Fruit fly (Drosophila melanogaster) whole organism, embryonic: ENCODE measurements around the gene REG.

ENCODE experiments used
- Atf-2 ChIP-seq: fragments of 200-800 bp; sonication (Bioruptor generic); optimal IDR thresholded peaks from 2 replicates; lab custom pipeline; 2016; ENCODE audit warnings: missing biosample characterization, missing genetic modification characterization
- CG10267 ChIP-seq: fragments of 200-800 bp; sonication (Bioruptor generic); optimal IDR thresholded peaks from 2 replicates; lab custom pipeline; 2018; ENCODE audit warnings: missing biosample characterization, mild to moderate bottlenecking, missing genetic modification characterization, moderate library complexity
- CG10462 ChIP-seq: fragments of 200-800 bp; sonication (Bioruptor generic); optimal IDR thresholded peaks from 2 replicates; lab custom pipeline; 2016; ENCODE audit warnings: missing biosample characterization, missing genetic modification characterization
- CG12155 ChIP-seq: fragments of 200-800 bp; sonication (Bioruptor generic); optimal IDR thresholded peaks from 3 replicates; lab custom pipeline; 2016; ENCODE audit warnings: missing biosample characterization, missing genetic modification characterization
- CG12236 ChIP-seq: fragments of 200-800 bp; sonication (Bioruptor generic); optimal IDR thresholded peaks from 2 replicates; lab custom pipeline; 2016; ENCODE audit warnings: missing biosample characterization, missing genetic modification characterization
- CG15073 ChIP-seq: fragments of 200-800 bp; sonication (Bioruptor generic); optimal IDR thresholded peaks from 2 replicates; lab custom pipeline; 2016; ENCODE audit warnings: missing biosample characterization, missing genetic modification characterization
- CG1602 ChIP-seq: fragments of 200-800 bp; sonication (Bioruptor generic); optimal IDR thresholded peaks from 3 replicates; lab custom pipeline; 2016; ENCODE audit warnings: missing biosample characterization, missing genetic modification characterization
- CG1792 ChIP-seq: fragments of 200-800 bp; sonication (Bioruptor generic); optimal IDR thresholded peaks from 2 replicates; lab custom pipeline; 2016; ENCODE audit warnings: missing biosample characterization, missing genetic modification characterization
- CG18619 ChIP-seq: fragments of 200-800 bp; sonication (Bioruptor generic); optimal IDR thresholded peaks from 3 replicates; lab custom pipeline; 2017; ENCODE audit warnings: missing biosample characterization, mild to moderate bottlenecking, missing genetic modification characterization
- CG2120 ChIP-seq: fragments of 200-800 bp; sonication (Bioruptor generic); optimal IDR thresholded peaks from 3 replicates; lab custom pipeline; 2016; ENCODE audit warnings: missing biosample characterization, missing genetic modification characterization
- CG2875 ChIP-seq: fragments of 200-800 bp; sonication (Bioruptor generic); optimal IDR thresholded peaks from 2 replicates; lab custom pipeline; 2017; ENCODE audit warnings: missing biosample characterization, mild to moderate bottlenecking, missing genetic modification characterization, missing genetic modification reagents
- CG3065 ChIP-seq: fragments of 200-800 bp; sonication (Bioruptor generic); optimal IDR thresholded peaks from 2 replicates; lab custom pipeline; 2016; ENCODE audit warnings: missing biosample characterization, missing genetic modification characterization
- CG3407 ChIP-seq: fragments of 200-800 bp; sonication (Bioruptor generic); optimal IDR thresholded peaks from 2 replicates; lab custom pipeline; 2018; ENCODE audit warnings: missing biosample characterization, mild to moderate bottlenecking, missing genetic modification characterization
- CG34224 ChIP-seq: fragments of 200-800 bp; sonication (Bioruptor generic); IDR thresholded peaks from 3 replicates; pipeline ENCODE4 v1.3.6; 2022; ENCODE audit warnings: missing biosample characterization, missing genetic modification characterization; ENCODE audit not compliant: partially characterized antibody
- CG4328 ChIP-seq: fragments of 200-800 bp; sonication (Bioruptor generic); optimal IDR thresholded peaks from 3 replicates; lab custom pipeline; 2017; ENCODE audit warnings: missing biosample characterization, missing genetic modification reagents, missing genetic modification characterization
- CG5953 ChIP-seq: fragments of 200-800 bp; sonication (Bioruptor generic); IDR thresholded peaks from 2 replicates; pipeline ENCODE4 v1.3.6; 2022; ENCODE audit warnings: missing biosample characterization, missing genetic modification characterization
- CG6272 ChIP-seq: fragments of 200-800 bp; sonication (Bioruptor generic); IDR thresholded peaks from 2 replicates; pipeline ENCODE4 v1.3.6; 2022; ENCODE audit warnings: missing biosample characterization, missing genetic modification characterization
- CG8290 ChIP-seq, 3 experiments: fragments of 200-800 bp; sonication (Bioruptor generic); optimal IDR thresholded peaks; 2 replicates each; lab custom pipeline; 2016 to 2019; ENCODE audit warnings: missing biosample characterization in 3 of 3, missing genetic modification characterization in 3 of 3, mild to moderate bottlenecking in 2 of 3, moderate library complexity in 1 of 3
- CG9932 ChIP-seq: fragments of 200-800 bp; sonication (Bioruptor generic); IDR thresholded peaks from 2 replicates; pipeline ENCODE4 v1.3.6; 2022; ENCODE audit warnings: missing biosample characterization, missing genetic modification characterization
- Dbx ChIP-seq: fragments of 200-800 bp; sonication (Bioruptor generic); IDR thresholded peaks from 3 replicates; pipeline ENCODE4 v1.3.6; 2022; ENCODE audit warnings: missing biosample characterization, missing genetic modification characterization
- Dip2 ChIP-seq: fragments of 200-800 bp; sonication (Bioruptor generic); IDR thresholded peaks from 2 replicates; pipeline ENCODE4 v1.3.6; 2022; ENCODE audit warnings: missing biosample characterization, missing genetic modification characterization
- Dll ChIP-seq: fragments of 200-800 bp; sonication (Bioruptor generic); IDR thresholded peaks from 4 replicates; pipeline ENCODE4 v1.3.6; 2022; ENCODE audit warnings: missing biosample characterization, missing genetic modification characterization; ENCODE audit not compliant: partially characterized antibody
- Drgx ChIP-seq: fragments of 200-800 bp; sonication (Bioruptor generic); IDR thresholded peaks from 2 replicates; pipeline ENCODE4 v1.3.6; 2022; ENCODE audit warnings: missing biosample characterization, missing genetic modification characterization
- ERR ChIP-seq: fragments of 200-800 bp; sonication (Bioruptor generic); optimal IDR thresholded peaks from 2 replicates; lab custom pipeline; 2016; ENCODE audit warnings: missing biosample characterization, missing genetic modification characterization
- Max ChIP-seq: fragments of 200-800 bp; sonication (Bioruptor generic); optimal IDR thresholded peaks from 2 replicates; lab custom pipeline; 2016; ENCODE audit warnings: missing biosample characterization, mild to moderate bottlenecking, missing genetic modification characterization
- Med ChIP-seq: fragments of 200-800 bp; sonication (Bioruptor generic); peaks from one replicate; lab custom pipeline; 2016; ENCODE audit warnings: missing biosample characterization, missing genetic modification characterization, mild to moderate bottlenecking, inconsistent platforms, moderate library complexity
- NC2α ChIP-seq: fragments of 200-800 bp; sonication (Bioruptor generic); optimal IDR thresholded peaks from 2 replicates; lab custom pipeline; 2016; ENCODE audit warnings: missing biosample characterization, missing genetic modification characterization
- NFAT ChIP-seq: fragments of 200-800 bp; sonication (Bioruptor generic); IDR thresholded peaks from 2 replicates; pipeline ENCODE4 v1.3.6; 2022; ENCODE audit warnings: missing biosample characterization, missing genetic modification characterization
- Oaz ChIP-seq: fragments of 200-800 bp; sonication (Bioruptor generic); IDR thresholded peaks from 2 replicates; pipeline ENCODE4 v1.3.6; 2022; ENCODE audit warnings: missing biosample characterization, missing genetic modification characterization
- Ptx1 ChIP-seq: fragments of 200-800 bp; sonication (Bioruptor generic); IDR thresholded peaks from 2 replicates; pipeline ENCODE4 v1.3.6; 2022; ENCODE audit warnings: missing biosample characterization, missing genetic modification characterization
- Six4 ChIP-seq: fragments of 200-800 bp; sonication (Bioruptor generic); optimal IDR thresholded peaks from 2 replicates; lab custom pipeline; 2016; ENCODE audit warnings: missing biosample characterization, missing genetic modification characterization
- Sry-δ ChIP-seq: fragments of 200-800 bp; sonication (Bioruptor generic); optimal IDR thresholded peaks from 2 replicates; lab custom pipeline; 2016; ENCODE audit warnings: missing biosample characterization, missing genetic modification characterization
- Tbp ChIP-seq: fragments of >200 bp; optimal IDR thresholded peaks from 2 replicates; lab custom pipeline; 2018; ENCODE audit warnings: missing biosample characterization, missing genetic modification characterization
- ase ChIP-seq: fragments of 200-800 bp; sonication (Bioruptor generic); IDR thresholded peaks from 3 replicates; pipeline ENCODE4 v1.3.6; 2022; ENCODE audit warnings: missing biosample characterization, missing genetic modification characterization
- cad ChIP-seq: fragments of >200 bp; optimal IDR thresholded peaks from 2 replicates; lab custom pipeline; 2017; ENCODE audit warnings: missing biosample characterization, missing genetic modification characterization
- danr ChIP-seq: fragments of 200-800 bp; sonication (Bioruptor generic); IDR thresholded peaks from 2 replicates; pipeline ENCODE4 v1.3.6; 2022; ENCODE audit warnings: missing biosample characterization, missing genetic modification characterization
- disco-r ChIP-seq: fragments of 200-800 bp; sonication (Bioruptor generic); optimal IDR thresholded peaks from 2 replicates; lab custom pipeline; 2016; ENCODE audit warnings: missing biosample characterization, missing genetic modification characterization
- ems ChIP-seq: fragments of 200-800 bp; sonication (Bioruptor generic); optimal IDR thresholded peaks from 3 replicates; lab custom pipeline; 2016; ENCODE audit warnings: missing biosample characterization, missing genetic modification characterization
- gcm2 ChIP-seq: fragments of 200-800 bp; sonication (Bioruptor generic); optimal IDR thresholded peaks from 2 replicates; lab custom pipeline; 2016; ENCODE audit warnings: missing biosample characterization, missing genetic modification characterization
- grau ChIP-seq: fragments of 200-800 bp; optimal IDR thresholded peaks from 3 replicates; lab custom pipeline; 2019; ENCODE audit warnings: missing biosample characterization, mild to moderate bottlenecking, missing genetic modification characterization, moderate library complexity
- jing ChIP-seq: fragments of 200-800 bp; sonication (Bioruptor generic); optimal IDR thresholded peaks from 2 replicates; lab custom pipeline; 2018; ENCODE audit warnings: missing biosample characterization, mild to moderate bottlenecking, missing genetic modification characterization
- mam ChIP-seq: fragments of 200-800 bp; sonication (Bioruptor generic); optimal IDR thresholded peaks from 3 replicates; lab custom pipeline; 2016; ENCODE audit warnings: missing biosample characterization, missing genetic modification characterization
- onecut ChIP-seq: fragments of 200-800 bp; sonication (Bioruptor generic); IDR thresholded peaks from 2 replicates; pipeline ENCODE4 v1.3.6; 2022; ENCODE audit warnings: missing biosample characterization, missing genetic modification characterization
- otp ChIP-seq: fragments of 200-800 bp; sonication (Bioruptor generic); IDR thresholded peaks from 3 replicates; pipeline ENCODE4, ENCODE4 v1.3.6; 2022; ENCODE audit warnings: missing biosample characterization, missing genetic modification characterization
- p53 ChIP-seq: fragments of 200-800 bp; sonication (Bioruptor generic); optimal IDR thresholded peaks from 2 replicates; lab custom pipeline; 2016; ENCODE audit warnings: missing biosample characterization, missing genetic modification characterization
- pros ChIP-seq: fragments of 200-800 bp; sonication (Bioruptor generic); optimal IDR thresholded peaks from 3 replicates; lab custom pipeline; 2019; ENCODE audit warnings: missing biosample characterization, mild to moderate bottlenecking, missing genetic modification characterization, moderate library complexity
- sens ChIP-seq: fragments of 200-800 bp; sonication (Bioruptor generic); peaks from one replicate; lab custom pipeline; 2016; ENCODE audit warnings: missing biosample characterization, missing genetic modification characterization
- vvl ChIP-seq: fragments of 200-800 bp; sonication (Bioruptor generic); IDR thresholded peaks from 2 replicates; pipeline ENCODE4 v1.3.6; 2022; ENCODE audit warnings: missing biosample characterization, missing genetic modification characterization
- yki ChIP-seq: fragments of >200 bp; optimal IDR thresholded peaks from 3 replicates; lab custom pipeline; 2018
- zen2 ChIP-seq: fragments of 200-800 bp; sonication (Bioruptor generic); IDR thresholded peaks from 3 replicates; pipeline ENCODE4 v1.3.6; 2022; ENCODE audit warnings: missing biosample characterization, missing genetic modification characterization; ENCODE audit not compliant: partially characterized antibody
- zfh1 ChIP-seq: fragments of 200-800 bp; sonication (Bioruptor generic); IDR thresholded peaks from 3 replicates; pipeline ENCODE4 v1.3.6; 2022; ENCODE audit warnings: missing biosample characterization, missing genetic modification characterization

Gene REG

dm6 chrX:13232406-13233195, 20.5 kb downstream of the REG start (continued):
- TF ChIP-seq CG6272 (GFP tag; lab: Robert Waterston, UW) = peak; percentile 60
- TF ChIP-seq grau (tag; lab: Kevin White, UChicago) = peak; percentile 88
- TF ChIP-seq Drgx = peak; percentile 49
- peak; percentile 77 for TF ChIP-seq otp
- peak; percentile 31 for TF ChIP-seq CG12236 (GFP tag; lab: Kevin White, UChicago)
- peak; percentile 28 for TF ChIP-seq CG10267
- peak; percentile 70 for TF ChIP-seq CG3407 (GFP tag; lab: Kevin White, UChicago)
- no peak for TF ChIP-seq yki (lab: Kevin White, UChicago)
- peak; percentile 52; the same call in 1 of the 3 replicates for TF ChIP-seq Dbx (GFP tag; lab: Robert Waterston, UW)
- TF ChIP-seq CG34224 = no peak
- TF ChIP-seq ERR (GFP tag; lab: Kevin White, UChicago) = peak; percentile 2
- peak; percentile 46 for TF ChIP-seq mam (GFP tag; lab: Kevin White, UChicago)
- peak; percentile 52 for TF ChIP-seq CG1792 (GFP tag; lab: Kevin White, UChicago)
- TF ChIP-seq ase (GFP tag; lab: Robert Waterston, UW) = peak; percentile 83
- TF ChIP-seq Sry-δ (GFP tag; lab: Kevin White, UChicago) = peak; percentile 23
- peak; percentile 66 for TF ChIP-seq Atf-2 (GFP tag; lab: Kevin White, UChicago)
- no peak for TF ChIP-seq cad
- TF ChIP-seq zen2 = no peak
- peak; percentile 57; the same call in 1 of the 2 replicates for TF ChIP-seq danr (GFP tag; lab: Robert Waterston, UW)
- TF ChIP-seq Dip2 (GFP tag; lab: Robert Waterston, UW) = no peak
- TF ChIP-seq CG1602 = peak; percentile 59
- TF ChIP-seq CG5953 (GFP tag; lab: Robert Waterston, UW) = peak; percentile 79
- peak; percentile 61 for TF ChIP-seq CG18619 (GFP tag; lab: Kevin White, UChicago)
- peak; percentile 5 for TF ChIP-seq CG10462 (GFP tag; lab: Kevin White, UChicago)
- TF ChIP-seq Six4 (GFP tag; lab: Kevin White, UChicago) = peak; percentile 39
- no peak for TF ChIP-seq pros (GFP tag; lab: Kevin White, UChicago)
- peak; percentile 26 for TF ChIP-seq gcm2 (GFP tag; lab: Kevin White, UChicago)
- TF ChIP-seq zfh1 (GFP tag; lab: Robert Waterston, UW) = peak; percentile 86
- peak; percentile 63 for TF ChIP-seq Oaz (GFP tag; lab: Robert Waterston, UW)
- TF ChIP-seq CG9932 (GFP tag; lab: Robert Waterston, UW) = peak; percentile 55
- TF ChIP-seq vvl (GFP tag; lab: Robert Waterston, UW) = peak; percentile 88
- TF ChIP-seq CG8290 (GFP tag; optimal IDR thresholded peaks at IDR 0.05; lab: Kevin White, UChicago) = peak; percentile 36
- peak in 1 of 2 experiments; percentile 93 for TF ChIP-seq CG8290 (tag; optimal IDR thresholded peaks at IDR 0.05; lab: Kevin White, UChicago)
- TF ChIP-seq Tbp (GFP tag; lab: Kevin White, UChicago) = no peak
- TF ChIP-seq onecut = peak; percentile 77
- peak; percentile 96 for TF ChIP-seq sens (GFP tag; lab: Kevin White, UChicago)
- TF ChIP-seq CG12155 (GFP tag; lab: Kevin White, UChicago) = peak; percentile 36
- TF ChIP-seq p53 (GFP tag; lab: Kevin White, UChicago) = peak; percentile 42
- peak; percentile 96 for TF ChIP-seq Med (GFP tag; lab: Kevin White, UChicago)
- no peak for TF ChIP-seq CG15073
- peak; percentile 56 for TF ChIP-seq CG2120 (GFP tag; lab: Kevin White, UChicago)
- no peak for TF ChIP-seq Dll (GFP tag; lab: Robert Waterston, UW)
- peak; percentile 17 for TF ChIP-seq CG4328 (GFP tag; lab: Kevin White, UChicago)
- TF ChIP-seq ems = peak; percentile 61
- no peak for TF ChIP-seq NC2α
- TF ChIP-seq Ptx1 (GFP tag; lab: Robert Waterston, UW) = peak; percentile 86
- TF ChIP-seq disco-r (GFP tag; lab: Kevin White, UChicago) = peak; percentile 46
- no peak for TF ChIP-seq CG3065 (GFP tag; lab: Kevin White, UChicago)
- TF ChIP-seq NFAT (GFP tag; lab: Robert Waterston, UW) = peak; percentile 53; the same call in 1 of the 2 replicates
- peak; percentile 59 for TF ChIP-seq CG2875 (GFP tag; lab: Kevin White, UChicago)
- peak; percentile 37 for TF ChIP-seq Max (GFP tag; lab: Kevin White, UChicago)
- TF ChIP-seq jing (GFP tag; lab: Kevin White, UChicago) = peak; percentile 67
